Worm (Caenorhabditis elegans): ENCODE results near the gene C31B8.1.

C31B8.1 gene

DNA sequence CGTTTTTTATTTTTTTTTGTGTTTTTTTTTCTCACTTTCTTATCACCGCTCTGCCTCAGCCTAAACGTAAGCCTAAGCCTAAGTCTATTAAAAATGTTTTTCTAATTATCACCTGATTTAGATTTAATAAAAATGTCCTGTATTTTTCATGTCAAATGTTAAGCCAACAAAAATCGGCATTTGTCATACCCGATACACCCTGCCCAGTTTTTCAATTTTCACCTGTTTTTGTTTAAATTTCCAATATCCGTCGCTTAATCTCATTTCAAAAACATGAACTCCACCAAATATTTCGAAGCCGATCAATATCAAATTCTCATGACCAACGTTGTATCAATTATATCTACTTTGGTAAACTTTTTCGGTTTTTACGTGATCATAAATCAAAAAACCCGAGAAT is at the start of gene C31B8.1:
Gene C31B8.1, plus strand, starts transcription at position 301 of the 400 bp plus-strand sequence.
- no peak for TF ChIP-seq unc-62 (GFP tag; optimal IDR thresholded peaks at IDR 0.05)

DNA sequence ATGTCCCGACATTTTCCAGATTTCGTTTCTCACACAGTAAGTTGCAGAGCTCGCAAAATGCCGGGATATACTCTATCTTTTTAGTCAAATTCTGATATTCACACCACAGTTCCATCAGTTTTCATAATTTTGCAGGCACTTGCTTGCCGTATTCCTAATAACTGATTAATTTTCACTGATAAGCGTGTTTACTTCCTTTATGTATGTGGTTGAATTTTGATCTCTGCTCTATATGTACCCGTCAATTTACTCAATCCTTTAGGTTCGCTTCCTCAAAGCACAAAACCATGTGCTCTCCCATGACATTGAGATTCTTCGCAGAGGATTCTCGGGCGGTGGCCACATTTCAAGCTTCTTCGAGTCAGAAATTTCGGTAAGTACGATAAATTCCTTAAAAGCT is 49.8 kb upstream of the C31B8.1 start:
- no peak for TF ChIP-seq unc-62 (GFP tag; optimal IDR thresholded peaks at IDR 0.05)

DNA sequence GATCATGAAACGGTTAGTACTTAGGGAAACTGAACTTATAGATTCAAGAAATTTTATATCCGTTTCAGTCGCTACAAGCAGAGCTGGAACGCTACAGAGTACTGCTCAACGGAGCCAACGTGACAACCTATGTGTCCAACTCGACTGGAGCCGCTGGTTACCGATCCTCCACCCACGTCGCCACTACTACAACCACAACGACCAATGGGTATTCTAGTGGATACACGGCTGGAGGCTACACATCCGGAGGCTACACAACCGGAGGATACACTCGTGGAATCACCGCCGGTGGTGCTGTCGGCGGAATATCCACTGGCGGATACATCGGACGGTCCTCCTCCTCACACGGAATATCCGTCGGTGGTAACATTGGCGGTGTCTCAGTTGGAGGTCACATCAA is 48.3 kb upstream of the C31B8.1 start:
- no peak for TF ChIP-seq unc-62 (GFP tag; optimal IDR thresholded peaks at IDR 0.05)

DNA sequence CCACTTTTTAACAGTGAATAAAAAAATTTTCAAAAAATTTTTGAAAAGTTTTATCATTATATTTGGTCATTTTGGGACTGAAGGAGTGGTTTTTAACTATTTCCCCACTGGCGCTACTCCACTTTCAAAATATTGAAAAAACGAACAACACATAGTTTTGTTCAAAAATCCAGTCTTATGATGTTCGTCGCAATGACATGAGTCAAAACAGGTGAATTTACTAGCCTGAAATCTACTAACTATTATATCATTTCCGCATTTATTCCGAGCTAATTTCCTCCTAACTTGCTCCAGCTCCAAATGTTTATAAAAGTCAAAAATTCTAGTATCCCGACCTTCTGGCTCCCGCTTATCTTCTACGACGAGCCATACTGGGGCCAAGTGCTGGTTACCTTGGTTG is 46.9 kb upstream of the C31B8.1 start, which contains the start of gene sre-24:
Gene sre-24, plus strand, starts transcription at position 301 of the 400 bp plus-strand sequence.
- TF ChIP-seq unc-62 (GFP tag; optimal IDR thresholded peaks at IDR 0.05), result no peak

DNA sequence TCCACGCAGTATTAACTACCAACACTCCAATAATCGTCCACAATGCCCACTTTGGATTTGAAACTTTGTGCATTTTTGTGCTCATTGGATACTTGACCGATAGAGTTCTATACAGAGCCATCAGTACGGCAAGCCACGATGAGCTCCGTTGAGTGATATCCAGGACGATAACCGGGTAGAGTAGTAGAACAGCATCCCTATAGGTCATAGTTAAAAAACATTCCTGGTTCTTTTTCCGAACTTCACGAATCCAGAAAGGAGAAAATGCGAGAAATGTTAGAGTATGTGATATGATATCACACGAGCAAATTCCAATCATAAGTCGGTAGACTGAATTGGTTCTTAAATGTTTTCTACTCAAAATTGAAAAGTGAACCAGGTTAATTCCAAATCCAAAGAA is 43.1 kb upstream of the C31B8.1 start:
- TF ChIP-seq unc-62 (GFP tag; optimal IDR thresholded peaks at IDR 0.05), result no peak

DNA sequence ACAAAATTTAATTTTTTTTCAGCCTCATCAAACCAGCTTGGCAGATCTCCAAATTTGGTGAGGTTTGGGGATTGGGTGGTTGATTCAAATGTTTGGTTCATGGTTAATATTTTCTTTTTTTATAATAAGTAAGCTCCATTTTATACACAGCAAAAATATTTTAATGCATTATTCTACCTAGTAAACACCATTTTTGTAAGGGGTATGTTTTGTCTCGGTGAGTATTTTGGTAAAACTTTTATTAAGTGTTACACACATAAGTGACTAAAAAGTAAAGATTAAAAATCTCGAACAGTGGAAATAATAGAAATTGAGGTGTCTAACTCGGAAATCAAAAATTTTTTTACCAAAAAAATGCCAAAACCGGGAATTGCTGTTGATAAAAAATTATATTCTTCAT is 42.7 kb upstream of the C31B8.1 start, which contains the start of gene srw-4:
Gene srw-4, minus strand, starts transcription at position 101 of the 400 bp plus-strand sequence.
- no peak for TF ChIP-seq unc-62 (GFP tag; optimal IDR thresholded peaks at IDR 0.05)

DNA sequence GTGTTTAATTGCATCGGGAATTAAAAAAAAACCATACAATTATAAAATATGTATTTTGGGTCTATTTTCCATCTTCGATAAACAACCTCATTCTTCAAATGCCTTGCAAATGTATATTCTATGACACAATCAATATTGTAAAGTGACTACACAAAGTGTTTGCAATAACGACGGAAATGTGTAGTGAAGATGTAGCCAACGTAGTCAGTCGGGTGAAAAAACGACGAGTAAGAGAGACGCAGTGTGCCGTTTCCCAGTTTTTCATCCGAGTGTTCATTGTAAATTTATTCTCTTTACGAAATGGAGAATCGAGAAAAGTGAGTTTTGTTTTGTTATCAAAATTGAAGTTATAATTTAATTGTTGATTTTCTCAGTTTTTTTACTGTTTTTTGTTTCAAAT is 39.4 kb upstream of the C31B8.1 start, which contains the start of gene F37B4.15:
Gene F37B4.15, plus strand, starts transcription at position 301 of the 400 bp plus-strand sequence.
- TF ChIP-seq unc-62 (GFP tag; optimal IDR thresholded peaks at IDR 0.05), result no peak

DNA sequence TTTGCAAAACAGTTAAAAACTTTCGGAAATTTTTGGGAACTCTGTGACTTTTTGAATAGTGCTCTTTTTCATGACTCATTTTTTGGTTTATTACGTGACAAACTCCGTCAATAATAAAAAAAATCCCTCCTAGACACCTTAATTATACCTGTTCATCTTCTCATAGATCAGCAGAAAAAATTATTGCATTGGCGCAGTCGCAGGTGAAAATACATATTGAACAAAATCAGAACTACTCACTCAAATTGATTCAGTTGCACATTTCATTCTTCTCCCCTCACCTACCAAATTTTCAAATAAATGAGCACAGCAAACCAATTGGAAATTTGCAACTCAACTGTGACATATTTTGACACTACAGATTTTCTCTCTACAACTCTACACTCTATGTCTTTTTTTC is 38.4 kb upstream of the C31B8.1 start, which contains the start of gene srh-127:
Gene srh-127, plus strand, starts transcription at position 301 of the 400 bp plus-strand sequence.
- TF ChIP-seq unc-62 (GFP tag; optimal IDR thresholded peaks at IDR 0.05), result no peak

DNA sequence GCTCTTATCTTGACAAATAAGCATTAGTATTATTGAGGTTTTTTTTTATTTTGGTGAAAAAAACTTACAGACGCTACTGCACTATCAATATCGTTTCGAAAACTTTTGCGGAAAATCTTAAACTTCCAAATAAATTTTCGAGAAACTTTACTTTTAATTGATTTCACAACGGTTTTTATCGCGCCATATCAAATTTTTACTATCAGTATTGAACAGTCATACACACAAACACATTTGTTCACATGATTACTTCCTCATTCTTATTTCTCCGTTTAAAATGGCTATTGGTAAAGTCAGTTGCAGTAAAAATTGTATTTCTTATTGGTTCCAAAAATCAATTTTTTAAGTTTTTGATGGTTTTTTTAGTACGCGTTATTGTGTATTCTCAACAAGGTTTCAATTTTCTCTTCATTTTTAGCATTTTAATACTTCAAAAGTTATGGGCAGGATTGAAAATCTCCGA is 35.1 kb upstream of the C31B8.1 start, which contains the start of gene pals-32:
Gene pals-32, plus strand, starts transcription at position 413 of the 463 bp plus-strand sequence.
- TF ChIP-seq unc-62 (GFP tag; optimal IDR thresholded peaks at IDR 0.05), result no peak

DNA sequence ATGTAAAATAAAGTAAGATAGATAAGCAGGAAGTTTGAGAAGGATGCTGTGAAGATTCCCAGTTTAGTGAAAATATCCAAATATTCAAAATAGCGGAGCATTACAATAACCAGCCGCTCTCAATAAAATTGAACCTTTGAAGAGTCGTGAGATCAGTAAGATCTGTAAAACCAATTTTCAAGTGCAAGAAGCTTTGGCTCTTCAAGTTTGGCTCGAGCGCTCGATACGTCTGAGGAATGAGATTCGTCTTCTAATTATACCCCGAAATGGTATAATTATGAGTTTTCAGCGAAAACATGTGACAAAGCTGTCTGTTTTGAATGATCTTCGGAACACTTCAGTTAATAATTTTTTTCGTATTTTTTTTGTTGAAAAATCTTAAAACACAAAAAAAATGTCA is 31.5 kb upstream of the C31B8.1 start, which contains the start of gene str-46:
Gene str-46, minus strand, starts transcription at position 101 of the 400 bp plus-strand sequence.
- TF ChIP-seq unc-62 (GFP tag; optimal IDR thresholded peaks at IDR 0.05), result no peak

DNA sequence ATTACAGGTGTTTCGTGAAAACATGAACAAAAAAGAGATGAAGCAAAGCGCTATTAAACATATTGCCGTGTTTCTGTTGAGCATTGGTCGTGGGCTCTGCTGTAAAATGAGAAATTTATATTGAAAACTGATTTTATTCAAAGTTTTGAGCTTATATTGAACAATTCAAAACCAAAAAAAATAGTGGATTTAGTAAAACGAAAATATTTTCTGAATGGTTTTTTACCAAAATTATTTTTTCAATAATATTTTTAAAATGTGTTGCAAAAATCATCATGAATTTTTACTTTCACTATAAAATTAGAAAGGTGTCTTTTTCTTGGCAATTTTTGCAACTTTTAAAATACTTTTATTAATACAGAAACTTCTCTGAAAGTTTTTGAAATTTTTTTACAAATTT is 28.1 kb upstream of the C31B8.1 start, which contains the start of gene C31B8.7:
Gene C31B8.7, minus strand, starts transcription at position 101 of the 400 bp plus-strand sequence.
- no peak for TF ChIP-seq unc-62 (GFP tag; optimal IDR thresholded peaks at IDR 0.05)

DNA sequence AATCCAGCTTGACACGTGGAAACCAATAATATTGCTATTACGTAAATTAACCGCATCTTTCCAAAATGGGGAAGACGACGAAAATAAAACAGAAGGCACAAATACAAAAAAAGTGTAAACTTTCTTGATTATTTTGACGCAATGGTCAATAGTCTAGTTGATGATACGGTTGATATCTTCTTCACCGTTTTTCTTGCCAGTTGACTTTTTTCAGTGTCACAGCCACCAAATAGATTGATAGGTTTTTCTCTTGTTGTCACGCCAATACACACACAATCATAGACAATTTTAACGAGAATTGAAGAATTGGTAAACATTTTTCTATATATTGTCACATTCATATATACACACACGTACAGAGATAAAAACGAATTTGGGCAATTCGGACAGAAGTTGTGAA is 21.8 kb upstream of the C31B8.1 start, which contains the start of gene zmp-3:
Gene zmp-3, minus strand, starts transcription at position 101 of the 400 bp plus-strand sequence.
- TF ChIP-seq unc-62 (GFP tag; optimal IDR thresholded peaks at IDR 0.05), result no peak

DNA sequence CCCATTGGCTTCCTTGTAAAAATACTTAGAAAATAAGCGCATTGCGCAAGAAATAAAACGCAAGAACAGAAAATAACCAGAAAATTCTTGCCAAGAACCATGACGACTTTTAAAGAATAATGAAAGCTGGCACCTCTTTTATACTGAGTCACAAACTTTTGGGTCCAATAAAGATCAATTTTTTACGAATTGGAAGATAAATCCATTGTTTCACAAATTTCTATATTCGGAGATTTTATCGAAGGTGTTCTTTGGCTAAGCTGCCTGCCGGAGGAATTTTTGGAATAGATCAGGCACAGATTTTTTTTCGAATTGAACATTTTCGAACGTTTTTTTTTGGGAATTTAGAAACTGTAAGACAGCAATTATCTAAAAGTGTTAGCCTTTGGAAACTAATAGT is 18.5 kb upstream of the C31B8.1 start, which contains the start of gene C31B8.9:
Gene C31B8.9, minus strand, starts transcription at position 101 of the 400 bp plus-strand sequence.
- no peak for TF ChIP-seq unc-62 (GFP tag; optimal IDR thresholded peaks at IDR 0.05)

DNA sequence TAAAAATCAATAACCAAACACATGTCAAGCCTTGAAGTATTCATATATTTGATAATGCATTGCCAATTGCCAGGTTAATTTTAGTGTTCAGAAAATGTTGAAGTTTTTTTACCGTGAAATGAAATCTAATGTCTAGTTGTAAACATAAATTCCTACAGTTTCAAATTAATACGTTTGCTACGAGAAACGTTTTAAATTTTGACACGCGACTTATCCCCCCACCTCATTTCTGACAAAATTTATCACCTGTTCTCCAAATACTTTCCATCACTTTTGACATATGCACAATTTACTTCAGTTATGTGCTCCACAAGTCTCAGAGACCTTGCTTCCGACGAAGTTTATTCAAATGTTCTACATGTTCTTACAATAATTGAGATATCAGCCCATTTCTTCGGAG is 17.4 kb upstream of the C31B8.1 start, which contains the start of gene srh-146:
Gene srh-146, plus strand, starts transcription at position 301 of the 400 bp plus-strand sequence.
- TF ChIP-seq unc-62 (GFP tag; optimal IDR thresholded peaks at IDR 0.05), result no peak

DNA sequence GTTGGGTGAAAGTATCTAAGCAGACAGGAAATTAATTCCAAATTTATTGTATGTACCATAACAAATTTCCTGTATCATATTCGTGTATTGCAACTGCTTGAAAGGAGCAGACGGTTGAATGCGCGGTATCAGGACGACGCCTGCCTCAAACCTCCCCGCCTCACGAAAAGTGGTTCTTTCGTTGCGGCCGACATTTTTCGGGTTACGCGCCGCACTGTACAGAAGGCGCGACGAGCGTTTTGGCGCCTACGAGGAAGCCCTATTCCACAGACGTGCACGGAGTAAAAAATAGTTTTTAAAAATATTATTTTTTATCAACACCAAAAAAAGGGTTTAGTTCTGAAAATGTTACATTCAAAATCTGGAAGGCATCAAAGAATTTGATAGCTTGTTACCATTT is 11.2 kb upstream of the C31B8.1 start:
- no peak for TF ChIP-seq unc-62 (GFP tag; optimal IDR thresholded peaks at IDR 0.05)

DNA sequence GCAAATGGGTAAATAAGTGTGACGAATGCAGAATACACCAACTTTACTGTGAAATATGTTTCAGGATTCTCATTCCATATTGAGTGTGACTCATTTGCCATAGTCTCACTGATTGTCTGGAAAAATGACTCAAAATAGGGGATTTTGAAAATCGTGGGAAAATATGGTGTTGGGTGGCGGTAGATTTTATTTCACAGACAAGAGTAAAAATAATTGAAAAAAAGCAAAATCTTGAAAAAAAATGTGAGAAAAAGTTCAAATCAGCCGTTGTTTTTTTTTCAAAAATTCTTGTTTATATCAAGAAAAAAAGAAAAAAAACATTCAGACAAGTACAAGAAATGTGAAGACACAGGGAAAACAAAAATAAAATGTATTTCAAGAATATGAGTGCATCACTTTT is 8.8 kb upstream of the C31B8.1 start, which contains the start of gene srh-38:
Gene srh-38, minus strand, starts transcription at position 101 of the 400 bp plus-strand sequence.
- TF ChIP-seq unc-62 (GFP tag; optimal IDR thresholded peaks at IDR 0.05), result no peak

DNA sequence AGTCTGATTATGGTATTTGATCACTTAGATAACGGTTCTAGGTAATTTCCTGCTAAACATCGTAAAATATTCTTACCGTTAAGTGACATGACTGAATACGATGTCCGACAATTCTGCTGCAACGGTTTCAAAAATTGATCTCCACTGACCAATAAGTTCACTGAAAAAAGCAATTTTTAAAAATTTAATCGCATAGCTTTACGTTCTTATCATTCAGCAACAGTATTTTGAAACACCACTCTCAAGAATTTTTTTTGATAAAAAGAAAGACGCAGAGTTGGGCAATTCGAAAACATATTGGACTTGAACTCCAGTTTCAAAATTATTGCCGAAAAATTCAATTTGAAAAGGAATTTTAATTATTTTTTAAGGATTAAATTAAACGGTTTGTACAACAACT is 3.8 kb upstream of the C31B8.1 start, which contains the start of gene C31B8.12:
Gene C31B8.12, minus strand, starts transcription at position 101 of the 400 bp plus-strand sequence.
- TF ChIP-seq unc-62 (GFP tag; optimal IDR thresholded peaks at IDR 0.05), result no peak
